Worm (Caenorhabditis elegans) whole organism, L1 larva: ENCODE results near the gene symk-1.
A peak's percentile ranks its signal among the peaks of the same experiment; 100 is the strongest.

Source experiments
- C04F5.9 ChIP-seq: sonication (generic microtip); optimal IDR thresholded peaks from 2 replicates; lab custom pipeline; 2016; ENCODE audit warnings: missing genetic modification characterization, missing compliant biosample characterization
- C16A3.4 ChIP-seq: fragments of 150-350 bp; optimal IDR thresholded peaks from 2 replicates; lab custom pipeline; 2014; ENCODE audit warnings: missing biosample characterization, missing genetic modification characterization
- C34B4.2 ChIP-seq: sonication (generic microtip); optimal IDR thresholded peaks from 2 replicates; lab custom pipeline; 2017; ENCODE audit warnings: mild to moderate bottlenecking, missing genetic modification characterization, missing compliant biosample characterization
- alr-1 ChIP-seq: fragments of 200-800 bp; sonication (Bioruptor generic); optimal IDR thresholded peaks from 2 replicates; lab custom pipeline; 2018; ENCODE audit warnings: borderline replicate concordance, mild to moderate bottlenecking, missing genetic modification characterization, missing compliant biosample characterization
- ama-1 ChIP-seq: fragments of 150-350 bp; optimal IDR thresholded peaks from 2 replicates; lab custom pipeline; 2014
- ceh-82 ChIP-seq, 3 experiments: fragments of 150-350 bp in 1 of 3; sonication (generic microtip) in 2 of 3; optimal IDR thresholded peaks; 2 replicates each; lab custom pipeline; 2014 to 2017; ENCODE audit warnings: missing biosample characterization in 3 of 3, missing genetic modification characterization in 3 of 3
- ceh-88 ChIP-seq: fragments of 200-800 bp; sonication (Bioruptor generic); IDR thresholded peaks from 2 replicates; pipeline ENCODE4 v1.3.6; 2022; ENCODE audit warnings: missing genetic modification characterization, missing compliant biosample characterization
- efl-3 ChIP-seq: fragments of 200-800 bp; sonication (Bioruptor generic); optimal IDR thresholded peaks from 2 replicates; lab custom pipeline; 2018; ENCODE audit warnings: mild to moderate bottlenecking, missing genetic modification characterization, missing compliant biosample characterization
- egl-13 ChIP-seq: sonication (generic microtip); optimal IDR thresholded peaks from 2 replicates; lab custom pipeline; 2016; ENCODE audit warnings: missing genotype, missing genetic modification reagents, missing genetic modification characterization, missing compliant biosample characterization
- egl-27 ChIP-seq, 2 experiments: fragments of 150-350 bp in 1 of 2; sonication (generic microtip); optimal IDR thresholded peaks; 3 replicates each; lab custom pipeline; 2017 to 2018; ENCODE audit warnings: missing biosample characterization in 2 of 2, missing genetic modification characterization in 2 of 2, missing genetic modification reagents in 2 of 2
- elt-2 ChIP-seq: sonication (generic microtip); optimal IDR thresholded peaks from 2 replicates; lab custom pipeline; 2016; ENCODE audit warnings: missing genetic modification characterization, mild to moderate bottlenecking, inconsistent platforms, missing compliant biosample characterization, missing genetic modification reagents
- elt-3 ChIP-seq, 6 experiments: fragments of 150-350 bp in 1 of 6; sonication (generic microtip); optimal IDR thresholded peaks; 2 replicates each; lab custom pipeline; 2017 to 2018; ENCODE audit warnings: missing biosample characterization in 6 of 6, missing genetic modification characterization in 6 of 6, inconsistent platforms in 1 of 6
- ets-5 ChIP-seq: fragments of 200-800 bp; sonication (Bioruptor generic); IDR thresholded peaks from 2 replicates; pipeline ENCODE4 v1.3.6; 2022; ENCODE audit warnings: missing genetic modification characterization, missing compliant biosample characterization
- fkh-10 ChIP-seq: sonication (generic microtip); optimal IDR thresholded peaks from 2 replicates; lab custom pipeline; 2017; ENCODE audit warnings: missing biosample characterization, missing genetic modification reagents, missing genetic modification characterization
- fkh-4 ChIP-seq: sonication (generic microtip); optimal IDR thresholded peaks from 2 replicates; lab custom pipeline; 2016; ENCODE audit warnings: missing compliant biosample characterization, missing genetic modification characterization, borderline replicate concordance
- fkh-8 ChIP-seq: sonication (generic microtip); optimal IDR thresholded peaks from 2 replicates; lab custom pipeline; 2016; ENCODE audit warnings: mild to moderate bottlenecking, missing genetic modification characterization, missing compliant biosample characterization
- fos-1 ChIP-seq: fragments of 150-350 bp; optimal IDR thresholded peaks from 2 replicates; lab custom pipeline; 2014; ENCODE audit warnings: missing biosample characterization, missing genetic modification characterization
- grh-1 ChIP-seq: fragments of 200-800 bp; sonication (Bioruptor generic); IDR thresholded peaks from 2 replicates; pipeline ENCODE4 v1.3.6; 2022; ENCODE audit warnings: missing genetic modification reagents, missing genetic modification characterization, missing compliant biosample characterization
- hlh-17 ChIP-seq: fragments of 200-800 bp; sonication (Bioruptor generic); optimal IDR thresholded peaks from 2 replicates; lab custom pipeline; 2018; ENCODE audit warnings: missing genetic modification characterization, mild to moderate bottlenecking, missing compliant biosample characterization, moderate library complexity, borderline replicate concordance
- hlh-4 ChIP-seq: sonication (generic microtip); optimal IDR thresholded peaks from 2 replicates; lab custom pipeline; 2016; ENCODE audit warnings: mild to moderate bottlenecking, missing genetic modification characterization, missing compliant biosample characterization
- isw-1 ChIP-seq: fragments of 200-800 bp; sonication (Bioruptor generic); IDR thresholded peaks from 2 replicates; pipeline ENCODE4 v1.3.6; 2022; ENCODE audit warnings: missing genetic modification characterization, missing compliant biosample characterization
- jun-1 ChIP-seq: fragments of 150-350 bp; optimal IDR thresholded peaks from 2 replicates; lab custom pipeline; 2014; ENCODE audit warnings: missing biosample characterization, missing genetic modification reagents, missing genetic modification characterization
- lin-14 ChIP-seq: fragments of 200-800 bp; sonication (Bioruptor generic); optimal IDR thresholded peaks from 2 replicates; lab custom pipeline; 2018; ENCODE audit warnings: mild to moderate bottlenecking, missing genetic modification characterization, moderate library complexity, missing compliant biosample characterization
- lin-15B ChIP-seq: fragments of 150-350 bp; sonication (generic microtip); optimal IDR thresholded peaks from 3 replicates; lab custom pipeline; 2014; ENCODE audit warnings: missing biosample characterization, missing genetic modification characterization
- lin-39 ChIP-seq: fragments of 150-350 bp; optimal IDR thresholded peaks from 2 replicates; lab custom pipeline; 2014; ENCODE audit warnings: missing biosample characterization, missing genetic modification reagents, missing genetic modification characterization
- mab-9 ChIP-seq: fragments of 200-800 bp; sonication (Bioruptor generic); IDR thresholded peaks from 2 replicates; pipeline ENCODE4 v1.3.6; 2022; ENCODE audit warnings: missing genetic modification reagents, missing genetic modification characterization, missing compliant biosample characterization
- nhr-11 ChIP-seq: fragments of 150-350 bp; optimal IDR thresholded peaks from 2 replicates; lab custom pipeline; 2014; ENCODE audit warnings: missing biosample characterization, missing genetic modification characterization
- nhr-20 ChIP-seq: sonication (generic microtip); optimal IDR thresholded peaks from 2 replicates; lab custom pipeline; 2016; ENCODE audit warnings: mild to moderate bottlenecking, missing genetic modification characterization, missing compliant biosample characterization
- nhr-237 ChIP-seq: fragments of 150-350 bp; optimal IDR thresholded peaks from 2 replicates; lab custom pipeline; 2014; ENCODE audit warnings: missing biosample characterization, missing genetic modification characterization
- nhr-28 ChIP-seq: fragments of 150-350 bp; optimal IDR thresholded peaks from 2 replicates; lab custom pipeline; 2014; ENCODE audit warnings: missing biosample characterization, missing genetic modification characterization
- nhr-71 ChIP-seq: sonication (generic microtip); optimal IDR thresholded peaks from 2 replicates; lab custom pipeline; 2016; ENCODE audit warnings: mild to moderate bottlenecking, missing genetic modification characterization, moderate library complexity, missing compliant biosample characterization
- nhr-77 ChIP-seq: fragments of 150-350 bp; optimal IDR thresholded peaks from 2 replicates; lab custom pipeline; 2014; ENCODE audit warnings: missing biosample characterization, missing genetic modification characterization
- nhr-85 ChIP-seq: sonication (generic microtip); peaks from one replicate; lab custom pipeline; 2016; ENCODE audit warnings: missing genetic modification characterization, inconsistent platforms, missing compliant biosample characterization
- nhr-90 ChIP-seq: sonication (generic microtip); optimal IDR thresholded peaks from 2 replicates; lab custom pipeline; 2016; ENCODE audit warnings: mild to moderate bottlenecking, missing genetic modification characterization, missing compliant biosample characterization; ENCODE audit not compliant: poor library complexity
- pax-3 ChIP-seq: fragments of 200-800 bp; sonication (Bioruptor generic); optimal IDR thresholded peaks from 2 replicates; lab custom pipeline; 2018; ENCODE audit warnings: mild to moderate bottlenecking, missing genetic modification characterization, moderate library complexity, missing compliant biosample characterization
- pqm-1 ChIP-seq: sonication (generic microtip); optimal IDR thresholded peaks from 3 replicates; lab custom pipeline; 2017; ENCODE audit warnings: missing biosample characterization, missing genetic modification characterization
- rnt-1 ChIP-seq: sonication (generic microtip); optimal IDR thresholded peaks from 2 replicates; lab custom pipeline; 2016; ENCODE audit warnings: mild to moderate bottlenecking, missing genetic modification characterization, moderate library complexity, missing compliant biosample characterization
- skn-1 ChIP-seq: fragments of 150-350 bp; optimal IDR thresholded peaks from 2 replicates; lab custom pipeline; 2014; ENCODE audit warnings: missing biosample characterization, missing genetic modification characterization
- sox-4 ChIP-seq: sonication (generic microtip); optimal IDR thresholded peaks from 2 replicates; lab custom pipeline; 2016; ENCODE audit warnings: missing genetic modification characterization, missing compliant biosample characterization
- sptf-1 ChIP-seq: fragments of 150-350 bp; optimal IDR thresholded peaks from 2 replicates; lab custom pipeline; 2014; ENCODE audit warnings: missing biosample characterization, missing genetic modification characterization
- sup-37 ChIP-seq: fragments of 200-800 bp; sonication (Bioruptor generic); optimal IDR thresholded peaks from 2 replicates; lab custom pipeline; 2018; ENCODE audit warnings: mild to moderate bottlenecking, missing genetic modification characterization, missing compliant biosample characterization
- swsn-7 ChIP-seq: sonication (generic microtip); optimal IDR thresholded peaks from 2 replicates; lab custom pipeline; 2016; ENCODE audit warnings: missing genetic modification characterization, missing compliant biosample characterization
- tbx-2 ChIP-seq: sonication (generic microtip); optimal IDR thresholded peaks from 2 replicates; lab custom pipeline; 2016; ENCODE audit warnings: missing genetic modification characterization, missing compliant biosample characterization
- tlp-1 ChIP-seq: fragments of 150-350 bp; optimal IDR thresholded peaks from 2 replicates; lab custom pipeline; 2014; ENCODE audit warnings: missing biosample characterization, missing genetic modification characterization
- unc-130 ChIP-seq: fragments of 150-350 bp; optimal IDR thresholded peaks from 2 replicates; lab custom pipeline; 2017; ENCODE audit warnings: missing biosample characterization, missing genetic modification characterization, inconsistent platforms
- unc-62 ChIP-seq: fragments of 150-350 bp; optimal IDR thresholded peaks from 2 replicates; lab custom pipeline; 2014; ENCODE audit warnings: missing biosample characterization, missing genetic modification reagents, missing genetic modification characterization
- unc-86 ChIP-seq: sonication (generic microtip); optimal IDR thresholded peaks from 2 replicates; lab custom pipeline; 2016; ENCODE audit warnings: missing genetic modification characterization, missing compliant biosample characterization
- unc-98 ChIP-seq: fragments of 200-800 bp; sonication (Bioruptor generic); IDR thresholded peaks from 2 replicates; pipeline ENCODE4 v1.3.6; 2022; ENCODE audit warnings: missing genetic modification characterization, missing compliant biosample characterization
- vab-15 ChIP-seq: sonication (generic microtip); optimal IDR thresholded peaks from 2 replicates; lab custom pipeline; 2017; ENCODE audit warnings: missing genotype, mild to moderate bottlenecking, missing genetic modification characterization, missing compliant biosample characterization
- xbp-1 ChIP-seq: sonication (generic microtip); optimal IDR thresholded peaks from 2 replicates; lab custom pipeline; 2016; ENCODE audit warnings: missing genetic modification characterization, missing compliant biosample characterization
- zag-1 ChIP-seq: fragments of 150-350 bp; optimal IDR thresholded peaks from 2 replicates; lab custom pipeline; 2014; ENCODE audit warnings: missing biosample characterization, missing genetic modification characterization
- zip-4 ChIP-seq: fragments of 200-800 bp; sonication (Bioruptor generic); optimal IDR thresholded peaks from 2 replicates; lab custom pipeline; 2018; ENCODE audit warnings: mild to moderate bottlenecking, missing genetic modification characterization, moderate library complexity, missing compliant biosample characterization
- ztf-11 ChIP-seq, 2 experiments: sonication (generic microtip); optimal IDR thresholded peaks; 2 replicates each; lab custom pipeline; 2016 to 2017; ENCODE audit warnings: missing genetic modification characterization in 2 of 2, missing biosample characterization in 1 of 2, missing compliant biosample characterization in 1 of 2

Gene symk-1

ce11 chrV:8569841-8570361 is at the start of gene symk-1, which contains the start of gene F25G6.9:
Gene symk-1, plus strand, starts transcription at chrV:8570311.
Gene F25G6.9, minus strand, starts transcription at chrV:8570000.
- TF ChIP-seq egl-13 (tag; lab: Kevin White, UChicago) (peak; percentile 29), vab-15 (no peak), fkh-10 (no peak), nhr-11 (tag; lab: Kevin White, UChicago) (peak; percentile 20), hlh-4 (tag; lab: Kevin White, UChicago) (no peak), ceh-88 (GFP tag; lab: Robert Waterston, UW) (no peak), egl-27 (tag; optimal IDR thresholded peaks at IDR 0.05; lab: Kevin White, UChicago) (no peak), elt-3 (tag; optimal IDR thresholded peaks at IDR 0.05; lab: Kevin White, UChicago) (peak in 2 of 6 experiments; percentile 13 to 17), unc-98 (GFP tag; lab: Robert Waterston, UW) (no peak), lin-14 (peak; percentile 72), fkh-4 (tag; lab: Kevin White, UChicago) (no peak), isw-1 (peak; percentile 66), ets-5 (no peak), fos-1 (peak; percentile 7), swsn-7 (tag; lab: Kevin White, UChicago) (peak; percentile 82), sox-4 (tag; lab: Kevin White, UChicago) (peak; percentile 57), ama-1 (lab: Kevin White, UChicago) (no peak), nhr-237 (tag; lab: Kevin White, UChicago) (no peak), unc-86 (peak; percentile 60), rnt-1 (tag; lab: Kevin White, UChicago) (peak; percentile 86), pqm-1 (tag; lab: Kevin White, UChicago) (no peak), nhr-90 (peak; percentile 79), grh-1 (GFP tag; lab: Robert Waterston, UW) (peak; percentile 44), pax-3 (tag; lab: Kevin White, UChicago) (no peak), C04F5.9 (tag; lab: Kevin White, UChicago) (no peak), elt-2 (peak; percentile 12), nhr-28 (tag; lab: Kevin White, UChicago) (no peak), xbp-1 (peak; percentile 76), zag-1 (tag; lab: Kevin White, UChicago) (no peak), C34B4.2 (tag; lab: Kevin White, UChicago) (no peak), skn-1 (tag; lab: Kevin White, UChicago) (peak; percentile 52), nhr-85 (tag; lab: Kevin White, UChicago) (peak; percentile 86), efl-3 (GFP tag; lab: Kevin White, UChicago) (no peak), fkh-8 (tag; lab: Kevin White, UChicago) (peak; percentile 9), nhr-71 (peak; percentile 86), nhr-20 (tag; lab: Kevin White, UChicago) (peak; percentile 77), mab-9 (GFP tag; lab: Robert Waterston, UW) (no peak), alr-1 (tag; lab: Kevin White, UChicago) (no peak), hlh-17 (GFP tag; lab: Kevin White, UChicago) (no peak), unc-130 (peak; percentile 12), tlp-1 (no peak), zip-4 (GFP tag; lab: Kevin White, UChicago) (peak; percentile 44), sptf-1 (no peak), lin-15B (peak; percentile 16), lin-39 (tag; lab: Kevin White, UChicago) (peak; percentile 76), C16A3.4 (tag; lab: Kevin White, UChicago) (peak; percentile 10), nhr-77 (tag; lab: Kevin White, UChicago) (no peak), ztf-11 (tag; optimal IDR thresholded peaks at IDR 0.05; lab: Kevin White, UChicago) (peak in 1 of 2 experiments; percentile 41), ceh-82 (tag; optimal IDR thresholded peaks at IDR 0.05; lab: Kevin White, UChicago) (peak; percentile 58 to 74 (median 69)), unc-62 (GFP tag; lab: Kevin White, UChicago) (no peak), sup-37 (GFP tag; lab: Kevin White, UChicago) (peak; percentile 41), jun-1 (no peak), tbx-2 (peak; percentile 81)
